Fruit fly (Drosophila melanogaster): ENCODE results near the gene CG9498.

dm6 chr2L:6387068-6387467, 36.2 kb upstream of the CG9498 start:
- TF ChIP-seq cic (GFP tag; optimal IDR thresholded peaks at IDR 0.05) (no peak), tj (GFP tag; optimal IDR thresholded peaks at IDR 0.05) (no peak), CG14711 (tag; optimal IDR thresholded peaks at IDR 0.05) (no peak), kay (GFP tag; ENCODE audit: borderline replicate concordance) (no peak), Clk (GFP tag; optimal IDR thresholded peaks at IDR 0.05) (no peak), CG1620 (GFP tag; optimal IDR thresholded peaks at IDR 0.05) (no peak), CG5204 (GFP tag; optimal IDR thresholded peaks at IDR 0.05) (no peak), Crg-1 (GFP tag; optimal IDR thresholded peaks at IDR 0.05) (no peak), CG33017 (tag; optimal IDR thresholded peaks at IDR 0.05) (no peak), CG12768 (GFP tag; optimal IDR thresholded peaks at IDR 0.05) (no peak)

Data from whole organism, adult.